Fruit fly (Drosophila melanogaster) whole organism, embryonic: ENCODE measurements around the gene Rab9.

Experiments
- Antp ChIP-seq: fragments of 200-800 bp; sonication (Bioruptor generic); optimal IDR thresholded peaks from 3 replicates; lab custom pipeline; 2016; ENCODE audit warnings: missing biosample characterization, missing genetic modification characterization
- Atf6 ChIP-seq: fragments of 200-800 bp; sonication (Bioruptor generic); IDR thresholded peaks from 2 replicates; pipeline ENCODE4 v1.3.6; 2022; ENCODE audit warnings: missing biosample characterization, missing genetic modification characterization
- Awh ChIP-seq: fragments of 200-800 bp; sonication (Bioruptor generic); IDR thresholded peaks from 2 replicates; pipeline ENCODE4, ENCODE4 v1.3.6; 2022; ENCODE audit warnings: missing biosample characterization, missing genetic modification characterization
- BtbVII ChIP-seq: fragments of 200-800 bp; sonication (Bioruptor generic); optimal IDR thresholded peaks from 3 replicates; lab custom pipeline; 2017; ENCODE audit warnings: missing biosample characterization, mild to moderate bottlenecking, missing genetic modification characterization
- CG10431 ChIP-seq: fragments of 200-800 bp; sonication (Bioruptor generic); optimal IDR thresholded peaks from 3 replicates; lab custom pipeline; 2018; ENCODE audit warnings: missing biosample characterization, mild to moderate bottlenecking, missing genetic modification characterization
- CG11398 ChIP-seq: fragments of 200-800 bp; sonication (Bioruptor generic); optimal IDR thresholded peaks from 2 replicates; lab custom pipeline; 2016; ENCODE audit warnings: missing biosample characterization, missing genetic modification characterization
- CG12071 ChIP-seq: fragments of 200-800 bp; sonication (Bioruptor generic); optimal IDR thresholded peaks from 3 replicates; lab custom pipeline; 2018; ENCODE audit warnings: missing biosample characterization, mild to moderate bottlenecking, missing genetic modification characterization
- CG12391 ChIP-seq: fragments of 200-800 bp; sonication (Bioruptor generic); optimal IDR thresholded peaks from 3 replicates; lab custom pipeline; 2018; ENCODE audit warnings: missing biosample characterization, mild to moderate bottlenecking, missing genetic modification characterization, moderate library complexity
- CG13287 ChIP-seq: fragments of 200-800 bp; sonication (Bioruptor generic); IDR thresholded peaks from 2 replicates; pipeline ENCODE4 v1.3.6; 2022; ENCODE audit warnings: missing biosample characterization, missing genetic modification characterization; ENCODE audit not compliant: partially characterized antibody
- CG13775 ChIP-seq: fragments of 200-800 bp; sonication (Bioruptor generic); optimal IDR thresholded peaks from 3 replicates; lab custom pipeline; 2017; ENCODE audit warnings: missing biosample characterization, mild to moderate bottlenecking, missing genetic modification characterization
- CG1529 ChIP-seq: fragments of 200-800 bp; sonication (Bioruptor generic); optimal IDR thresholded peaks from 3 replicates; lab custom pipeline; 2018; ENCODE audit warnings: missing biosample characterization, missing genetic modification characterization
- CG15601 ChIP-seq: fragments of 200-800 bp; sonication (Bioruptor generic); optimal IDR thresholded peaks from 3 replicates; lab custom pipeline; 2019; ENCODE audit warnings: missing biosample characterization, mild to moderate bottlenecking, missing genetic modification characterization, moderate library complexity
- CG15696 ChIP-seq: fragments of 200-800 bp; sonication (Bioruptor generic); optimal IDR thresholded peaks from 2 replicates; lab custom pipeline; 2019; ENCODE audit warnings: missing biosample characterization, mild to moderate bottlenecking, missing genetic modification characterization, moderate library complexity
- CG17186 ChIP-seq: fragments of 200-800 bp; sonication (Bioruptor generic); optimal IDR thresholded peaks from 3 replicates; lab custom pipeline; 2017; ENCODE audit warnings: missing biosample characterization, missing genetic modification reagents, missing genetic modification characterization
- CG17328 ChIP-seq: fragments of 200-800 bp; sonication (Bioruptor generic); IDR thresholded peaks from 2 replicates; pipeline ENCODE4 v1.3.6; 2022; ENCODE audit warnings: missing biosample characterization, missing genetic modification characterization
- CG17361 ChIP-seq: fragments of 200-800 bp; sonication (Bioruptor generic); IDR thresholded peaks from 3 replicates; pipeline ENCODE4 v1.3.6; 2022; ENCODE audit warnings: missing biosample characterization, missing genetic modification characterization
- CG18764 ChIP-seq: fragments of 200-800 bp; sonication (Bioruptor generic); optimal IDR thresholded peaks from 3 replicates; lab custom pipeline; 2016; ENCODE audit warnings: missing biosample characterization, missing genetic modification characterization
- CG2129 ChIP-seq: fragments of 200-800 bp; sonication (Bioruptor generic); IDR thresholded peaks from 2 replicates; pipeline ENCODE4 v1.3.6; 2022; ENCODE audit warnings: missing biosample characterization, missing genetic modification characterization; ENCODE audit not compliant: partially characterized antibody
- CG2875 ChIP-seq: fragments of 200-800 bp; sonication (Bioruptor generic); optimal IDR thresholded peaks from 2 replicates; lab custom pipeline; 2017; ENCODE audit warnings: missing biosample characterization, mild to moderate bottlenecking, missing genetic modification characterization, missing genetic modification reagents
- CG31441 ChIP-seq: fragments of 200-800 bp; sonication (Bioruptor generic); IDR thresholded peaks from 2 replicates; pipeline ENCODE4 v1.3.6; 2022; ENCODE audit warnings: missing biosample characterization, missing genetic modification characterization
- CG3281 ChIP-seq: fragments of 200-800 bp; sonication (Bioruptor generic); optimal IDR thresholded peaks from 3 replicates; lab custom pipeline; 2017; ENCODE audit warnings: missing biosample characterization, mild to moderate bottlenecking, missing genetic modification characterization
- CG34422 ChIP-seq: fragments of 200-800 bp; sonication (Bioruptor generic); IDR thresholded peaks from 3 replicates; pipeline ENCODE4 v1.3.6; 2022; ENCODE audit warnings: missing biosample characterization, missing genetic modification characterization
- CG3838 ChIP-seq: fragments of 200-800 bp; sonication (Bioruptor generic); optimal IDR thresholded peaks from 3 replicates; lab custom pipeline; 2016; ENCODE audit warnings: missing biosample characterization, missing genetic modification characterization
- CG4282 ChIP-seq: fragments of 200-800 bp; sonication (Bioruptor generic); optimal IDR thresholded peaks from 2 replicates; lab custom pipeline; 2016; ENCODE audit warnings: missing biosample characterization, missing genetic modification characterization
- CG7372 ChIP-seq: fragments of 200-800 bp; sonication (Bioruptor generic); IDR thresholded peaks from 2 replicates; pipeline ENCODE4 v1.3.6; 2022; ENCODE audit warnings: missing biosample characterization, missing genetic modification characterization
- D19B ChIP-seq: fragments of 200-800 bp; sonication (Bioruptor generic); optimal IDR thresholded peaks from 2 replicates; lab custom pipeline; 2017; ENCODE audit warnings: missing biosample characterization, mild to moderate bottlenecking, missing genetic modification characterization
- Dip3 ChIP-seq: fragments of 200-800 bp; sonication (Bioruptor generic); optimal IDR thresholded peaks from 3 replicates; lab custom pipeline; 2016; ENCODE audit warnings: missing biosample characterization, missing genetic modification characterization
- HLH3B ChIP-seq: fragments of 200-800 bp; sonication (Bioruptor generic); IDR thresholded peaks from 2 replicates; pipeline ENCODE4 v1.3.6; 2022; ENCODE audit warnings: missing biosample characterization, missing genetic modification characterization
- HLH4C ChIP-seq: fragments of 200-800 bp; sonication (Bioruptor generic); IDR thresholded peaks from 3 replicates; pipeline ENCODE4 v1.3.6; 2022; ENCODE audit warnings: missing biosample characterization, missing genetic modification characterization; ENCODE audit not compliant: partially characterized antibody
- Nf-YC ChIP-seq: fragments of 200-800 bp; optimal IDR thresholded peaks from 3 replicates; lab custom pipeline; 2019; ENCODE audit warnings: missing biosample characterization, mild to moderate bottlenecking, missing genetic modification characterization, moderate library complexity
- PHDP ChIP-seq: fragments of 200-800 bp; sonication (Bioruptor generic); optimal IDR thresholded peaks from 3 replicates; lab custom pipeline; 2018; ENCODE audit warnings: missing biosample characterization, mild to moderate bottlenecking, missing genetic modification characterization, moderate library complexity
- Six4 ChIP-seq: fragments of 200-800 bp; sonication (Bioruptor generic); optimal IDR thresholded peaks from 2 replicates; lab custom pipeline; 2016; ENCODE audit warnings: missing biosample characterization, missing genetic modification characterization
- Trl ChIP-seq, 3 experiments: fragments of >200 bp in 2 of 3; fragments of 200-800 bp in 1 of 3; sonication (Bioruptor generic) in 1 of 3; optimal IDR thresholded peaks; 2 replicates in 1 of 3; 3 replicates in 2 of 3; lab custom pipeline; 2016 to 2017; ENCODE audit warnings: missing biosample characterization in 1 of 3, missing genetic modification characterization in 1 of 3
- al ChIP-seq: fragments of 200-800 bp; sonication (Bioruptor generic); IDR thresholded peaks from 2 replicates; pipeline ENCODE4 v1.3.6; 2022; ENCODE audit warnings: missing biosample characterization, missing genetic modification characterization
- ash1 ChIP-seq: fragments of 200-800 bp; sonication (Bioruptor generic); optimal IDR thresholded peaks from 2 replicates; lab custom pipeline; 2018; ENCODE audit warnings: missing biosample characterization, mild to moderate bottlenecking, missing genetic modification characterization
- ato ChIP-seq: fragments of 200-800 bp; sonication (Bioruptor generic); IDR thresholded peaks from 2 replicates; pipeline ENCODE4 v1.3.6; 2022; ENCODE audit warnings: missing biosample characterization, missing genetic modification characterization; ENCODE audit not compliant: partially characterized antibody
- chm ChIP-seq: fragments of 200-800 bp; sonication (Bioruptor generic); IDR thresholded peaks from 2 replicates; pipeline ENCODE4 v1.3.6; 2022; ENCODE audit warnings: missing biosample characterization, missing genetic modification characterization
- cwo ChIP-seq: fragments of 200-800 bp; sonication (Bioruptor generic); optimal IDR thresholded peaks from 3 replicates; lab custom pipeline; 2017; ENCODE audit warnings: missing biosample characterization, missing genetic modification characterization, mild to moderate bottlenecking, moderate library complexity, missing genetic modification reagents
- disco-r ChIP-seq: fragments of 200-800 bp; sonication (Bioruptor generic); optimal IDR thresholded peaks from 2 replicates; lab custom pipeline; 2016; ENCODE audit warnings: missing biosample characterization, missing genetic modification characterization
- emc ChIP-seq: fragments of 200-800 bp; sonication (Bioruptor generic); optimal IDR thresholded peaks from 2 replicates; lab custom pipeline; 2016; ENCODE audit warnings: missing biosample characterization, missing genetic modification characterization
- eve ChIP-seq, 2 experiments: fragments of >200 bp; optimal IDR thresholded peaks; 2 replicates each; lab custom pipeline; 2017; ENCODE audit warnings: missing biosample characterization in 2 of 2, missing genetic modification characterization in 2 of 2
- gcm2 ChIP-seq: fragments of 200-800 bp; sonication (Bioruptor generic); optimal IDR thresholded peaks from 2 replicates; lab custom pipeline; 2016; ENCODE audit warnings: missing biosample characterization, missing genetic modification characterization
- inv ChIP-seq: fragments of 200-800 bp; sonication (Bioruptor generic); IDR thresholded peaks from 2 replicates; pipeline ENCODE4 v1.3.6; 2022; ENCODE audit warnings: missing biosample characterization, missing genetic modification characterization; ENCODE audit not compliant: partially characterized antibody
- lilli ChIP-seq: fragments of 200-800 bp; sonication (Bioruptor generic); optimal IDR thresholded peaks from 3 replicates; lab custom pipeline; 2016; ENCODE audit warnings: missing biosample characterization, missing genetic modification characterization
- odd ChIP-seq: fragments of 200-800 bp; sonication (Bioruptor generic); optimal IDR thresholded peaks from 2 replicates; lab custom pipeline; 2017; ENCODE audit warnings: missing biosample characterization, mild to moderate bottlenecking, missing genetic modification characterization
- prd ChIP-seq, 3 experiments: fragments of >200 bp in 2 of 3; fragments of 200-800 bp in 1 of 3; sonication (Bioruptor generic) in 1 of 3; optimal IDR thresholded peaks in 2 of 3; IDR thresholded peaks in 1 of 3; 2 replicates in 2 of 3; 3 replicates in 1 of 3; pipeline versions ENCODE4 v1.3.6 to Lab custom; 2017 to 2022; ENCODE audit warnings: missing biosample characterization in 1 of 3, missing genetic modification characterization in 1 of 3
- ranshi ChIP-seq: fragments of 200-800 bp; sonication (Bioruptor generic); IDR thresholded peaks from 2 replicates; pipeline ENCODE4 v1.3.6; 2022; ENCODE audit warnings: missing biosample characterization, missing genetic modification characterization
- salm ChIP-seq: fragments of 200-800 bp; sonication (Bioruptor generic); optimal IDR thresholded peaks from 2 replicates; lab custom pipeline; 2018; ENCODE audit warnings: missing biosample characterization, mild to moderate bottlenecking, missing genetic modification characterization
- sim ChIP-seq: fragments of 200-800 bp; sonication (Bioruptor generic); IDR thresholded peaks from 2 replicates; pipeline ENCODE4 v1.3.6; 2022; ENCODE audit warnings: missing biosample characterization, missing genetic modification characterization

Rab9 gene

dm6 chr2L:19425765-19426329, 6.5 kb upstream of the Rab9 start (continued):
- TF ChIP-seq PHDP (tag; lab: Kevin White, UChicago) (peak; percentile 76), CG7372 (GFP tag; lab: Robert Waterston, UW) (peak; percentile 30; the same call in 1 of the 2 replicates), CG3281 (GFP tag; lab: Kevin White, UChicago) (peak; percentile 80), CG17328 (peak; percentile 79), Atf6 (GFP tag; lab: Robert Waterston, UW) (peak; percentile 77), CG2129 (no peak), CG11398 (GFP tag; lab: Kevin White, UChicago) (no peak), Awh (peak; percentile 81), prd (optimal IDR thresholded peaks at IDR 0.05; lab: Kevin White, UChicago) (no peak), prd (GFP tag; IDR thresholded peaks at IDR 0.05; lab: Robert Waterston, UW) (peak; percentile 77), Six4 (GFP tag; lab: Kevin White, UChicago) (peak; percentile 35), Dip3 (GFP tag; lab: Kevin White, UChicago) (peak; percentile 45), CG3838 (GFP tag; lab: Kevin White, UChicago) (no peak), HLH4C (GFP tag; lab: Robert Waterston, UW) (no peak), D19B (GFP tag; lab: Kevin White, UChicago) (peak; percentile 38), CG2875 (peak; percentile 54), CG12071 (GFP tag; lab: Kevin White, UChicago) (peak; percentile 43), CG15696 (tag; lab: Kevin White, UChicago) (peak; percentile 60), HLH3B (GFP tag; lab: Robert Waterston, UW) (peak; percentile 70), BtbVII (GFP tag; lab: Kevin White, UChicago) (peak; percentile 65), Antp (GFP tag; lab: Kevin White, UChicago) (peak; percentile 64), ash1 (no peak), CG17186 (GFP tag; lab: Kevin White, UChicago) (no peak), ranshi (GFP tag; lab: Robert Waterston, UW) (peak; percentile 73), salm (peak; percentile 46), emc (GFP tag; lab: Kevin White, UChicago) (no peak), eve (GFP tag; optimal IDR thresholded peaks at IDR 0.05; lab: Kevin White, UChicago) (no peak), CG17361 (GFP tag; lab: Robert Waterston, UW) (peak; percentile 82), cwo (GFP tag; lab: Kevin White, UChicago) (peak; percentile 72), odd (peak; percentile 52), ato (no peak), CG12391 (tag; lab: Kevin White, UChicago) (peak; percentile 74), CG10431 (peak; percentile 48), Trl (optimal IDR thresholded peaks at IDR 0.05; lab: Kevin White, UChicago) (no peak), Trl (GFP tag; optimal IDR thresholded peaks at IDR 0.05; lab: Kevin White, UChicago) (peak; percentile 52), CG1529 (GFP tag; lab: Kevin White, UChicago) (peak; percentile 52), CG18764 (GFP tag; lab: Kevin White, UChicago) (peak; percentile 49), CG31441 (GFP tag; lab: Robert Waterston, UW) (peak; percentile 74), Nf-YC (tag; lab: Kevin White, UChicago) (peak; percentile 85), inv (GFP tag; lab: Robert Waterston, UW) (no peak), CG4282 (GFP tag; lab: Kevin White, UChicago) (peak; percentile 34), lilli (GFP tag; lab: Kevin White, UChicago) (peak; percentile 78), CG34422 (GFP tag; lab: Robert Waterston, UW) (peak; percentile 55; the same call in 2 of the 3 replicates), CG13287 (no peak), CG13775 (GFP tag; lab: Kevin White, UChicago) (peak; percentile 66), chm (GFP tag; lab: Robert Waterston, UW) (no peak), sim (peak; percentile 40), CG15601 (peak; percentile 18), disco-r (GFP tag; lab: Kevin White, UChicago) (no peak), al (GFP tag; lab: Robert Waterston, UW) (peak; percentile 47), gcm2 (GFP tag; lab: Kevin White, UChicago) (peak; percentile 37)
